Fruit fly (Drosophila melanogaster): ENCODE data around the gene CG18558.

CG18558 gene

dm6 chr2L:2856960-2857584 is 12.8 kb upstream of the CG18558 start, which contains the start of gene CG2991 (continued):
- no peak for TF ChIP-seq CG7372 (GFP tag; IDR thresholded peaks at IDR 0.05)
- peak; percentile 43 for TF ChIP-seq unpg (GFP tag; optimal IDR thresholded peaks at IDR 0.05)
- no peak for TF ChIP-seq kay (GFP tag; optimal IDR thresholded peaks at IDR 0.05)
- no peak for TF ChIP-seq yki (optimal IDR thresholded peaks at IDR 0.05)
- no peak for TF ChIP-seq Bdp1 (GFP tag; optimal IDR thresholded peaks at IDR 0.05)
- no peak for TF ChIP-seq Atf-2 (GFP tag; optimal IDR thresholded peaks at IDR 0.05)
- TF ChIP-seq Antp (GFP tag; optimal IDR thresholded peaks at IDR 0.05), result no peak
- TF ChIP-seq Hmx (GFP tag; optimal IDR thresholded peaks at IDR 0.05), result no peak
- TF ChIP-seq CG4854 (GFP tag; optimal IDR thresholded peaks at IDR 0.05), result no peak
- no peak for TF ChIP-seq CrebB (tag; optimal IDR thresholded peaks at IDR 0.05)
- TF ChIP-seq Jarid2 (GFP tag; optimal IDR thresholded peaks at IDR 0.05), result peak; percentile 52
- TF ChIP-seq CG12659 (GFP tag; optimal IDR thresholded peaks at IDR 0.05), result peak; percentile 75
- no peak for TF ChIP-seq pfk (GFP tag; optimal IDR thresholded peaks at IDR 0.05)
- peak; percentile 60; the same call in 2 of the 3 replicates for TF ChIP-seq row (GFP tag; IDR thresholded peaks at IDR 0.05)
- peak; percentile 69 for TF ChIP-seq abd-A (tag; optimal IDR thresholded peaks at IDR 0.05)
- TF ChIP-seq H2.0 (GFP tag; IDR thresholded peaks at IDR 0.05), result no peak
- TF ChIP-seq NC2β (GFP tag; optimal IDR thresholded peaks at IDR 0.05), result peak; percentile 25
- peak; percentile 61 for TF ChIP-seq Dek (tag; optimal IDR thresholded peaks at IDR 0.05)
- peak; percentile 40 for TF ChIP-seq CG12391 (tag; optimal IDR thresholded peaks at IDR 0.05)
- TF ChIP-seq crc (GFP tag; optimal IDR thresholded peaks at IDR 0.05), result no peak
- TF ChIP-seq E2f1 (GFP tag; IDR thresholded peaks at IDR 0.05), result no peak
- TF ChIP-seq CG17186 (GFP tag; optimal IDR thresholded peaks at IDR 0.05), result no peak
- TF ChIP-seq CG34376 (GFP tag; optimal IDR thresholded peaks at IDR 0.05), result peak; percentile 20
- no peak for TF ChIP-seq Adf1 (GFP tag; IDR thresholded peaks at IDR 0.05)
- TF ChIP-seq Poxn (GFP tag; IDR thresholded peaks at IDR 0.05), result no peak
- no peak for TF ChIP-seq tgo (GFP tag; IDR thresholded peaks at IDR 0.05)
- TF ChIP-seq CG12236 (GFP tag; optimal IDR thresholded peaks at IDR 0.05), result no peak
- TF ChIP-seq jing (GFP tag; optimal IDR thresholded peaks at IDR 0.05), result no peak
- peak; percentile 26 for TF ChIP-seq NfI (GFP tag; optimal IDR thresholded peaks at IDR 0.05)
- TF ChIP-seq CG11504 (tag; optimal IDR thresholded peaks at IDR 0.05), result peak; percentile 43
- no peak for TF ChIP-seq ac (GFP tag; optimal IDR thresholded peaks at IDR 0.05)
- no peak for TF ChIP-seq CG1529 (GFP tag; optimal IDR thresholded peaks at IDR 0.05)
- TF ChIP-seq CG31441 (GFP tag; IDR thresholded peaks at IDR 0.05), result peak; percentile 33; the same call in 1 of the 2 replicates
- no peak for TF ChIP-seq eve (GFP tag; optimal IDR thresholded peaks at IDR 0.05)
- peak; percentile 68 for TF ChIP-seq CG33213 (GFP tag; optimal IDR thresholded peaks at IDR 0.05)
- TF ChIP-seq CG1024 (GFP tag; IDR thresholded peaks at IDR 0.05), result no peak
- peak; percentile 91 for TF ChIP-seq Elba2 (GFP tag; optimal IDR thresholded peaks at IDR 0.05)
- TF ChIP-seq chm (GFP tag; IDR thresholded peaks at IDR 0.05), result peak; percentile 74
- TF ChIP-seq Dref (GFP tag; IDR thresholded peaks at IDR 0.05), result peak; percentile 94
- TF ChIP-seq CG1233 (GFP tag; optimal IDR thresholded peaks at IDR 0.05), result peak; percentile 25
- no peak for TF ChIP-seq GATAe (GFP tag; conservative IDR thresholded peaks at IDR 0.05)
- 0 out of 2 replicates have a peak, but pooled peaks have one; percentile 33 for TF ChIP-seq nerfin-2 (GFP tag; IDR thresholded peaks at IDR 0.05; ENCODE audit: partially characterized antibody)
- no peak for TF ChIP-seq CG7357 (GFP tag; IDR thresholded peaks at IDR 0.05)
- TF ChIP-seq Hr51 (GFP tag; optimal IDR thresholded peaks at IDR 0.05), result peak in 1 of 2 experiments; percentile 24
- TF ChIP-seq nom (GFP tag; optimal IDR thresholded peaks at IDR 0.05), result peak; percentile 17
- TF ChIP-seq corto (GFP tag; optimal IDR thresholded peaks at IDR 0.05), result peak; percentile 52
- TF ChIP-seq sc (optimal IDR thresholded peaks at IDR 0.05), result no peak
- TF ChIP-seq sc (GFP tag; optimal IDR thresholded peaks at IDR 0.05), result no peak
- TF ChIP-seq CG10959 (GFP tag; IDR thresholded peaks at IDR 0.05), result no peak
- TF ChIP-seq CG17568 (GFP tag; optimal IDR thresholded peaks at IDR 0.05), result peak; percentile 48
- TF ChIP-seq CG3995 (GFP tag; optimal IDR thresholded peaks at IDR 0.05), result peak; percentile 58
